Worm (Caenorhabditis elegans) whole organism, midembryonic: ENCODE data around the gene odr-8.

Experiments used
- T22C8.4 ChIP-seq: fragments of 200-800 bp; sonication (Bioruptor generic); IDR thresholded peaks from 2 replicates; pipeline ENCODE4 v1.3.6; 2022; ENCODE audit warnings: missing genetic modification characterization, missing compliant biosample characterization
- cog-1 ChIP-seq: sonication (generic microtip); optimal IDR thresholded peaks from 2 replicates; lab custom pipeline; 2016; ENCODE audit warnings: missing genetic modification characterization, missing compliant biosample characterization
- flt-1 ChIP-seq: fragments of 200-800 bp; sonication (Bioruptor generic); IDR thresholded peaks from 2 replicates; pipeline ENCODE4 v1.3.6; 2022; ENCODE audit warnings: missing genetic modification characterization, missing compliant biosample characterization
- klf-2 ChIP-seq: fragments of 200-800 bp; sonication (Bioruptor generic); conservative IDR thresholded peaks from 2 replicates; pipeline ENCODE4 v1.3.6; 2022; ENCODE audit warnings: missing genetic modification reagents, missing genetic modification characterization, missing compliant biosample characterization
- med-1 ChIP-seq: sonication (generic microtip); optimal IDR thresholded peaks from 2 replicates; lab custom pipeline; 2017; ENCODE audit warnings: missing genetic modification characterization, mild to moderate bottlenecking, missing compliant biosample characterization, antibody characterized with exemption, missing genetic modification reagents; ENCODE audit not compliant: insufficient read depth
- ref-1 ChIP-seq: fragments of 200-800 bp; sonication (Bioruptor generic); conservative IDR thresholded peaks from 2 replicates; pipeline ENCODE4 v1.3.6; 2022; ENCODE audit warnings: missing genetic modification reagents, missing genetic modification characterization, missing compliant biosample characterization
- tab-1 ChIP-seq: fragments of 200-800 bp; sonication (Bioruptor generic); IDR thresholded peaks from 2 replicates; pipeline ENCODE4 v1.3.6; 2022; ENCODE audit warnings: missing genetic modification characterization, missing compliant biosample characterization
- ztf-23 ChIP-seq: fragments of 200-800 bp; sonication (Bioruptor generic); IDR thresholded peaks from 2 replicates; pipeline ENCODE4 v1.3.6; 2022; ENCODE audit warnings: missing genetic modification reagents, missing genetic modification characterization, missing compliant biosample characterization
- ztf-29 ChIP-seq: fragments of 200-800 bp; sonication (Bioruptor generic); IDR thresholded peaks from 2 replicates; pipeline ENCODE4 v1.3.6; 2022; ENCODE audit warnings: missing genetic modification reagents, missing genetic modification characterization, missing compliant biosample characterization

The odr-8 gene

ce11 chrIV:6574343-6574742 lies 8.2 kb downstream of the odr-8 start:
- no peak for TF ChIP-seq T22C8.4
- TF ChIP-seq klf-2 (GFP tag; lab: Robert Waterston, UW), result no peak
- no peak for TF ChIP-seq cog-1
- no peak for TF ChIP-seq ztf-23 (GFP tag; lab: Robert Waterston, UW)
- TF ChIP-seq flt-1 (GFP tag; lab: Robert Waterston, UW), result no peak
- TF ChIP-seq ztf-29 (GFP tag; lab: Robert Waterston, UW), result no peak
- no peak for TF ChIP-seq tab-1
- TF ChIP-seq med-1 (GFP tag; lab: Kevin White, UChicago), result no peak
- no peak for TF ChIP-seq ref-1

- TF ChIP-seq ref-1, result no peak
Observed at ce11 chrIV:6572655-6573054, 9.8 kb downstream of the odr-8 start.

ce11 chrIV:6572238-6572637 lies 10.3 kb downstream of the odr-8 start, which contains the start of gene bicd-1:
Gene bicd-1 (minus strand): TSS chrIV:6572338.
- TF ChIP-seq T22C8.4 (no peak), ztf-29 (GFP tag; lab: Robert Waterston, UW) (no peak), klf-2 (GFP tag; lab: Robert Waterston, UW) (no peak), cog-1 (no peak), ztf-23 (GFP tag; lab: Robert Waterston, UW) (no peak), tab-1 (no peak), med-1 (GFP tag; lab: Kevin White, UChicago) (no peak), flt-1 (GFP tag; lab: Robert Waterston, UW) (no peak), ref-1 (no peak)

DNA sequence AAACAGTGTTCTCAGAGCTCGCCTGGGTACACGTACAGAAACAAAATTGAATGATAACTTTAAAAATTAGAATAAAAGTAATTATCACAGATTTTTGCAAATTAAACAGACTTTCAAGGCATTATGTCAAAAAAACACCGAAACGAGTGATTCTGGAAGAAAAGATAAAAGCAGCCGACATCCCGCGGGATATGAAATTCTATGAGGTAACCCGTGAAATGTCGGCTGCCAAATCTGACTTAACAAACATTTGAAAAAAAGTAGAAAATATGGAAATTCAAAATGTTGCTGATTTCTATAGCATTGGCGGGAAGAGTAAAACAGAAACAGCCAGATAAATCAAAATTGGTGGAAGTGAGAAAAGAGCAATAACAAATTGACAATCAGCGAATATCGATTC lies 16.9 kb downstream of the odr-8 start:
- TF ChIP-seq klf-2 (GFP tag; lab: Robert Waterston, UW) (no peak), tab-1 (no peak), med-1 (GFP tag; lab: Kevin White, UChicago) (no peak), T22C8.4 (no peak), cog-1 (no peak), ztf-29 (GFP tag; lab: Robert Waterston, UW) (no peak), ztf-23 (GFP tag; lab: Robert Waterston, UW) (no peak), flt-1 (GFP tag; lab: Robert Waterston, UW) (no peak), ref-1 (no peak)

DNA sequence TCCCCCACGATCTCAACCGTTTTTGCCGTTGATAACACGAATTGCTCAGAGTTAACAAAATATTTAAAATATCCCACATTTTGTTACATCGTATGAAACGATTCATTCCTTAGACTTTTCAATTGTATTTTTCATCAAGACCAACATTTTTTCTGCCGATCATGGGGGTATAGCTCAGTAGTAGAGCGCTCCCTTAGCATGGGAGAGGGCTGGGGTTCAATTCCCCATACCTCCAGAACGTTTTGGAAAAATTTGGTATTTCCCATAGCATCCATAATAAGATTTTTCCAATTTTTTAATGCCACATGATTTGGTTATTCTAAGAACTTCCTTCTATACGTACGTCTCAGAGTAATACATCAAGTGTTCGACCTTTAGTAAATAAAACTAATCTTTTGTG lies 20.5 kb downstream of the odr-8 start:
- no peak for TF ChIP-seq T22C8.4
- TF ChIP-seq ztf-23 (GFP tag; lab: Robert Waterston, UW), result no peak
- no peak for TF ChIP-seq ztf-29 (GFP tag; lab: Robert Waterston, UW)
- no peak for TF ChIP-seq cog-1

DNA sequence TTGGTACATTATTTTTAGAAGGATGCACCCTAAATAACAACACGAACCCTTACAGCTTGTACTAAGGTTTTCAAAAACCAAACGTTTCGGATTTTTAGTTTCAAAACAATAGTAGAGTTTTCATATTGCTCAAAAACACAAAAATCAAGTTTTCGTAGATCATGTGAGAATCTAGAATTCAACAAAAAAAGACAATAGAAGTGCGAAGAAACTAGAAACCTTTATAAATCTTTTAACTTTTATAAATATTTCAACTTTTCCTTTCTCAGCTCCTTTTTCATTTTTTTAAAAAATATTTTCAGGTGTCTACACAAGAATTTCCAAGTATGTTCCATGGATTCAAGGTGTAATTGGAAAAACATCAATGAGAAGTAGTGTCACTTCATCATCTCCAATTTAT lies 22.1 kb downstream of the odr-8 start, which contains the start of gene best-9:
best-9 (plus strand) TSS at position 301 of the 400 bp plus-strand sequence.
- TF ChIP-seq T22C8.4 (no peak), ztf-23 (GFP tag; lab: Robert Waterston, UW) (no peak), tab-1 (no peak), klf-2 (GFP tag; lab: Robert Waterston, UW) (no peak), ztf-29 (GFP tag; lab: Robert Waterston, UW) (no peak), ref-1 (no peak), med-1 (GFP tag; lab: Kevin White, UChicago) (no peak), flt-1 (GFP tag; lab: Robert Waterston, UW) (no peak), cog-1 (no peak)

DNA sequence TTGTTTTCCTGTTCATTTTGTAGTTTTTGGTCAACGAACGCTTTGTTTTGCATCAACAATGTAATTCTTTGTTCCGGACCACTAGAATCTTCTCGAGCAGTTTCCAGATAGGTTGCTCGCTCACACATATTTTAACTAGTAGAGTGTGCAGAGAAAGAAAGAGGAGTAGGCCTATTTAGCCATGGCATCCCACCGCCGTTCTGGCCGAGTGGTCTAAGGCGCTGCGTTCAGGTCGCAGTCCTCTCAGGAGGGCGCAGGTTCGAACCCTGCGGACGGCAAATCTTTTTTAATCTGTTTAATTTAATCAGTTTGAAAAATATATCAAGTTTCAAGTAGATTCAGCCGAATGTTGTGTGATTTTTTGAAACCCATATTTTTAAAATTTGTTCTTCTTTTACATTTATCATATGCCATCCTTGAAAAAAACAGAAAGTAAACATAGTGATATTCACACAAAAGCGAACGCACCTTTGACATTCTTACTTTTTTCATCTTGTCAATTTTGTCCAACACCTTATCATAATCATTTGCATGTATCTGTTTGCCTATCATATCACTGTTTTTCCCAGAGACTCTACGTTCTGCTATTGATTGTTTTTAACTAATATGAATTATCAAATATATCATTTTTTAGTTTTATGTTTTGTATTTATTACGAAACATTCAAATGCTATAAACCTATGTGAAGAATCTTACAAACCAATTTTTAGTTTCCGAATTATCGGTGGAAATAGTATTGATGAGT lies 25.7 kb downstream of the odr-8 start, which contains the start of gene try-3:
try-3 (plus strand) TSS at position 532 of the 745 bp plus-strand sequence.
- TF ChIP-seq T22C8.4 (peak; percentile 46; the same call in 1 of the 2 replicates), tab-1 (peak; percentile 85), klf-2 (GFP tag; lab: Robert Waterston, UW) (0 out of 2 replicates have a peak, but pooled peaks have one; percentile 59), ztf-29 (GFP tag; lab: Robert Waterston, UW) (0 out of 2 replicates have a peak, but pooled peaks have one; percentile 46), ref-1 (peak; percentile 71; the same call in 1 of the 2 replicates), ztf-23 (GFP tag; lab: Robert Waterston, UW) (peak; percentile 84), flt-1 (GFP tag; lab: Robert Waterston, UW) (peak; percentile 92), cog-1 (peak; percentile 56), med-1 (GFP tag; lab: Kevin White, UChicago) (peak; percentile 43)

- TF ChIP-seq ztf-29 (GFP tag; lab: Robert Waterston, UW) (no peak), tab-1 (no peak), ref-1 (no peak), klf-2 (GFP tag; lab: Robert Waterston, UW) (no peak), flt-1 (GFP tag; lab: Robert Waterston, UW) (no peak), ztf-23 (GFP tag; lab: Robert Waterston, UW) (no peak), T22C8.4 (no peak)
Observed at ce11 chrIV:6555388-6556330, 26.8 kb downstream of the odr-8 start, which contains the start of gene paqr-1. Gene paqr-1 (minus strand): TSS chrIV:6555438.

DNA sequence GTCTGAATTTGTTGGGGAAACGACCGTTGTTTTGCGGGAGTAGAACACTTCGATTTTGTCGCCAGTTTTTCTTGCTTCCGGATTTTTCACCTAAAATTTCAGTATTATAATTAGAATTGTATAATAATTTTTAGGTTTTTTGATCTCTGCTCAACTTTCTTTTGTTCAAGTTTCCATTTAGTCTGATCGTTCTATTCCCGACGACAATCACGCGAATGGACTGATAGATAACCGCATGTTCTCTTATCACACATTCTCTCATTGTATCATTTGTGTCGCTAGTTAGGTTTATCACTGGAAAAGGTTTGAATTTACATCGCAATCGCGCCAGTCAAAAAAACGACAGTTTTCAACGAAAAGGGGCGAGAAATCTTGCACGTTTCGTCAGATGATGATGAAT lies 27.6 kb downstream of the odr-8 start:
- TF ChIP-seq cog-1 (no peak), flt-1 (GFP tag; lab: Robert Waterston, UW) (no peak), ztf-29 (GFP tag; lab: Robert Waterston, UW) (no peak), tab-1 (no peak), ztf-23 (GFP tag; lab: Robert Waterston, UW) (no peak), klf-2 (GFP tag; lab: Robert Waterston, UW) (no peak), T22C8.4 (no peak), med-1 (GFP tag; lab: Kevin White, UChicago) (no peak), ref-1 (no peak)
